Fruit fly (Drosophila melanogaster): Measurements from ENCODE around the gene Hpf1.

DNA sequence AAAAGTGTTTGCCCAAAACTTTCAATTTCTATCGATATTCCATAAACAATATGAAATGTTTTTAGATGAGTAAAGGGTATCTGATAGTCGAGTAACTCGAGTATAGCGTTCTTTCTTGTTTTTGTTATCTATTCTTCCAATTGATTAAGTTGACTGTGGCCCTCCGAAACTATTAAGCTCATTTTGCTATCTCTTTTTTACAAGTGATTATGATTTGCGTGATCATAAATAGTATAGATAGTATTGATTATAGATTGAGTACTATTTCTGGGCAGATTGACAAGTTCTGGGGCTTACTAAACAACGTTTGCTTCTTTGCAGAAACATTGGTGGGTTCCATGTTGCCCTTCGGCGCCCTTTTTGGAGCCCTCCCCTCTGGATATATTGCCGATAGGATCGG lies 44.9 kb downstream of the Hpf1 start:
- TF ChIP-seq psq (optimal IDR thresholded peaks at IDR 0.05) (no peak), Myc (optimal IDR thresholded peaks at IDR 0.05) (no peak), ttk (optimal IDR thresholded peaks at IDR 0.05) (no peak), h (optimal IDR thresholded peaks at IDR 0.05) (no peak), insv (optimal IDR thresholded peaks at IDR 0.05) (no peak), Sin3A (optimal IDR thresholded peaks at IDR 0.05) (no peak)

Measured in Kc167 (cell line).